Fruit fly (Drosophila melanogaster): ENCODE results near the gene tll.

The tll gene

DNA sequence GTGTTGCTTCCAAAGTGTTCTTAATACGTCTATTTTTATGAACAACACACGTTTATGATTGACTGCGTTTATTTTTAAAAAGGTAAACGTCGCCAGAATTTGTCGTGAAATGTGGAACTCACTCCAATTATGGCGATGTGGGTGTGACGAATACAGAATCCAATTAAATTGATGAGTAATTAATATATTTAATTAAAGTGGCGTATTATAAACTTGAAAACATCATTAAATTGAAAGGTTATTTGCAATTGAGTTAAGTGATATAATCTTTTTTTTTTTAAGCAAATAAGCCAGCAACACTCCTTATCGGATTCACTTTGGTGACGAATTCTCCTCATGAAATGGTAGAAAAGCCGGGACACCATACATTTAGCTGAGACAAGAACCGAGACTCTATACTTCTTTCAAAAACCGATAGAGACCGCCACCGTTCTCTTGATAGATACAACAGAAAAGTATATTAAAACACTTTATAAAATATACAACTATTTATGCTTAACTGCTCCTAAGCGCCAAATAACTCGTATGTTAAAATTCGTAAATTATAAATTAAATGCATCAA, 18.3 kb downstream of the tll start:
- TF ChIP-seq Med (GFP tag): peak; percentile 73
- TF ChIP-seq gsb-n (tag; optimal IDR thresholded peaks at IDR 0.05): no peak
- no peak for TF ChIP-seq Hr39 (optimal IDR thresholded peaks at IDR 0.05)
- no peak for TF ChIP-seq sr (GFP tag; IDR thresholded peaks at IDR 0.05)
- TF ChIP-seq nau (GFP tag; optimal IDR thresholded peaks at IDR 0.05): no peak
- TF ChIP-seq CG6791 (GFP tag; IDR thresholded peaks at IDR 0.05; ENCODE audit: partially characterized antibody): 0 out of 3 replicates have a peak, but pooled peaks have one; percentile 10
- TF ChIP-seq seq (GFP tag; IDR thresholded peaks at IDR 0.05): no peak
- TF ChIP-seq Awh (GFP tag; IDR thresholded peaks at IDR 0.05): no peak
- TF ChIP-seq Hey (tag; optimal IDR thresholded peaks at IDR 0.05): no peak
- no peak for TF ChIP-seq CG10654 (GFP tag; optimal IDR thresholded peaks at IDR 0.05)
- TF ChIP-seq CG1602 (GFP tag; optimal IDR thresholded peaks at IDR 0.05): no peak
- TF ChIP-seq CG13624 (GFP tag; optimal IDR thresholded peaks at IDR 0.05): no peak
- TF ChIP-seq Dad (GFP tag; optimal IDR thresholded peaks at IDR 0.05): no peak
- no peak for TF ChIP-seq mld (GFP tag; IDR thresholded peaks at IDR 0.05; ENCODE audit: partially characterized antibody)
- no peak for TF ChIP-seq aop (GFP tag; IDR thresholded peaks at IDR 0.05)
- no peak for TF ChIP-seq Nf-YB (GFP tag; optimal IDR thresholded peaks at IDR 0.05)
- no peak for TF ChIP-seq CG12942 (GFP tag; optimal IDR thresholded peaks at IDR 0.05)
- no peak for TF ChIP-seq CrebB (tag; optimal IDR thresholded peaks at IDR 0.05)
- no peak for TF ChIP-seq CG7745 (tag; optimal IDR thresholded peaks at IDR 0.05)
- no peak for TF ChIP-seq abd-A (tag; optimal IDR thresholded peaks at IDR 0.05)
- no peak for TF ChIP-seq bab2 (GFP tag; optimal IDR thresholded peaks at IDR 0.05)
- TF ChIP-seq CG3847 (GFP tag; IDR thresholded peaks at IDR 0.05): no peak
- no peak for TF ChIP-seq Dbx (GFP tag; IDR thresholded peaks at IDR 0.05)
- no peak for TF ChIP-seq fd64A (GFP tag; optimal IDR thresholded peaks at IDR 0.05)
- no peak for TF ChIP-seq CG11723 (GFP tag; optimal IDR thresholded peaks at IDR 0.05)
- TF ChIP-seq Gsc (GFP tag; IDR thresholded peaks at IDR 0.05): no peak
- TF ChIP-seq CG9437 (GFP tag; optimal IDR thresholded peaks at IDR 0.05): no peak
- no peak for TF ChIP-seq vnd (GFP tag; IDR thresholded peaks at IDR 0.05; ENCODE audit: partially characterized antibody)
- no peak for TF ChIP-seq CG7357 (GFP tag; IDR thresholded peaks at IDR 0.05)
- TF ChIP-seq Hr78 (GFP tag; optimal IDR thresholded peaks at IDR 0.05): no peak
- no peak for TF ChIP-seq jing (GFP tag; optimal IDR thresholded peaks at IDR 0.05)
- TF ChIP-seq B-H2 (GFP tag; optimal IDR thresholded peaks at IDR 0.05): no peak
- no peak for TF ChIP-seq CG6854 (GFP tag; optimal IDR thresholded peaks at IDR 0.05)
- no peak for TF ChIP-seq Dek (tag; optimal IDR thresholded peaks at IDR 0.05)
- TF ChIP-seq ranshi (GFP tag; IDR thresholded peaks at IDR 0.05): no peak
- TF ChIP-seq CG4707 (GFP tag; optimal IDR thresholded peaks at IDR 0.05): no peak
- peak; percentile 11 for TF ChIP-seq Chrac-16 (GFP tag; optimal IDR thresholded peaks at IDR 0.05)
- TF ChIP-seq pho (GFP tag; optimal IDR thresholded peaks at IDR 0.05): no peak
- no peak for TF ChIP-seq BEAF-32 (GFP tag; optimal IDR thresholded peaks at IDR 0.05)
- TF ChIP-seq CG15073 (GFP tag; optimal IDR thresholded peaks at IDR 0.05): no peak
- no peak for TF ChIP-seq lilli (GFP tag; optimal IDR thresholded peaks at IDR 0.05)
- TF ChIP-seq CG13775 (GFP tag; optimal IDR thresholded peaks at IDR 0.05): no peak
- TF ChIP-seq CG11504 (tag; optimal IDR thresholded peaks at IDR 0.05): peak; percentile 43
- peak; percentile 2 for TF ChIP-seq CG1603 (tag; optimal IDR thresholded peaks at IDR 0.05)
- peak; percentile 71; the same call in 2 of the 3 replicates for TF ChIP-seq CG2199 (GFP tag; IDR thresholded peaks at IDR 0.05)
- TF ChIP-seq CG14860 (GFP tag; IDR thresholded peaks at IDR 0.05; ENCODE audit: partially characterized antibody): no peak
- TF ChIP-seq CG6654 (GFP tag; optimal IDR thresholded peaks at IDR 0.05): no peak
- no peak for TF ChIP-seq CG7556 (GFP tag; optimal IDR thresholded peaks at IDR 0.05)
- TF ChIP-seq pita (GFP tag; optimal IDR thresholded peaks at IDR 0.05): peak; percentile 69
- no peak for TF ChIP-seq CG16779 (GFP tag; IDR thresholded peaks at IDR 0.05)
- no peak for TF ChIP-seq CG4282 (GFP tag; optimal IDR thresholded peaks at IDR 0.05)
